Fruit fly (Drosophila melanogaster) whole organism, embryonic: ENCODE results near the gene Datp.

Experiments used
- Antp ChIP-seq: fragments of 200-800 bp; sonication (Bioruptor generic); optimal IDR thresholded peaks from 3 replicates; lab custom pipeline; 2016; ENCODE audit warnings: missing biosample characterization, missing genetic modification characterization
- Atf6 ChIP-seq: fragments of 200-800 bp; sonication (Bioruptor generic); IDR thresholded peaks from 2 replicates; pipeline ENCODE4 v1.3.6; 2022; ENCODE audit warnings: missing biosample characterization, missing genetic modification characterization
- Bteb2 ChIP-seq: fragments of 200-800 bp; sonication (Bioruptor generic); optimal IDR thresholded peaks from 2 replicates; lab custom pipeline; 2016; ENCODE audit warnings: missing biosample characterization, missing genetic modification characterization
- CG10267 ChIP-seq: fragments of 200-800 bp; sonication (Bioruptor generic); optimal IDR thresholded peaks from 2 replicates; lab custom pipeline; 2018; ENCODE audit warnings: missing biosample characterization, mild to moderate bottlenecking, missing genetic modification characterization, moderate library complexity
- CG11696 ChIP-seq: fragments of 200-800 bp; sonication (Bioruptor generic); IDR thresholded peaks from 2 replicates; pipeline ENCODE4 v1.3.6; 2022; ENCODE audit warnings: missing biosample characterization, missing genetic modification characterization
- CG12219 ChIP-seq: fragments of 200-800 bp; sonication (Bioruptor generic); optimal IDR thresholded peaks from 3 replicates; lab custom pipeline; 2018; ENCODE audit warnings: missing biosample characterization, mild to moderate bottlenecking, missing genetic modification characterization
- CG12659 ChIP-seq: fragments of 200-800 bp; sonication (Bioruptor generic); optimal IDR thresholded peaks from 3 replicates; lab custom pipeline; 2017; ENCODE audit warnings: mild to moderate bottlenecking, missing biosample characterization, missing genetic modification reagents, missing genetic modification characterization
- CG12769 ChIP-seq: fragments of 200-800 bp; sonication (Bioruptor generic); optimal IDR thresholded peaks from 2 replicates; lab custom pipeline; 2019; ENCODE audit warnings: missing biosample characterization, mild to moderate bottlenecking, missing genetic modification characterization, moderate library complexity
- CG15269 ChIP-seq: fragments of 200-800 bp; sonication (Bioruptor generic); optimal IDR thresholded peaks from 2 replicates; lab custom pipeline; 2018; ENCODE audit warnings: missing biosample characterization, mild to moderate bottlenecking, missing genetic modification characterization, moderate library complexity
- CG1529 ChIP-seq: fragments of 200-800 bp; sonication (Bioruptor generic); optimal IDR thresholded peaks from 3 replicates; lab custom pipeline; 2018; ENCODE audit warnings: missing biosample characterization, missing genetic modification characterization
- CG17361 ChIP-seq: fragments of 200-800 bp; sonication (Bioruptor generic); IDR thresholded peaks from 3 replicates; pipeline ENCODE4 v1.3.6; 2022; ENCODE audit warnings: missing biosample characterization, missing genetic modification characterization
- CG17568 ChIP-seq: fragments of 200-800 bp; sonication (Bioruptor generic); optimal IDR thresholded peaks from 2 replicates; lab custom pipeline; 2018; ENCODE audit warnings: missing biosample characterization, mild to moderate bottlenecking, missing genetic modification characterization, moderate library complexity
- CG17912 ChIP-seq: fragments of 200-800 bp; sonication (Bioruptor generic); optimal IDR thresholded peaks from 2 replicates; lab custom pipeline; 2018; ENCODE audit warnings: missing biosample characterization, mild to moderate bottlenecking, missing genetic modification characterization
- CG30403 ChIP-seq: fragments of 200-800 bp; sonication (Bioruptor generic); optimal IDR thresholded peaks from 3 replicates; lab custom pipeline; 2016; ENCODE audit warnings: missing biosample characterization, missing genetic modification characterization
- CG3065 ChIP-seq: fragments of 200-800 bp; sonication (Bioruptor generic); optimal IDR thresholded peaks from 2 replicates; lab custom pipeline; 2016; ENCODE audit warnings: missing biosample characterization, missing genetic modification characterization
- CG32532 ChIP-seq: fragments of 200-800 bp; sonication (Bioruptor generic); IDR thresholded peaks from 2 replicates; pipeline ENCODE4 v1.3.6; 2022; ENCODE audit warnings: missing biosample characterization, missing genetic modification characterization
- CG33557 ChIP-seq: fragments of 200-800 bp; sonication (Bioruptor generic); optimal IDR thresholded peaks from 2 replicates; lab custom pipeline; 2019; ENCODE audit warnings: missing biosample characterization, mild to moderate bottlenecking, missing genetic modification characterization, moderate library complexity
- CG4707 ChIP-seq: fragments of 200-800 bp; sonication (Bioruptor generic); optimal IDR thresholded peaks from 2 replicates; lab custom pipeline; 2018; ENCODE audit warnings: missing biosample characterization, mild to moderate bottlenecking, missing genetic modification characterization, moderate library complexity
- CG5953 ChIP-seq: fragments of 200-800 bp; sonication (Bioruptor generic); IDR thresholded peaks from 2 replicates; pipeline ENCODE4 v1.3.6; 2022; ENCODE audit warnings: missing biosample characterization, missing genetic modification characterization
- CG6765 ChIP-seq: fragments of 200-800 bp; sonication (Bioruptor generic); optimal IDR thresholded peaks from 3 replicates; lab custom pipeline; 2017; ENCODE audit warnings: missing biosample characterization, mild to moderate bottlenecking, missing genetic modification characterization
- CG7372 ChIP-seq: fragments of 200-800 bp; sonication (Bioruptor generic); IDR thresholded peaks from 2 replicates; pipeline ENCODE4 v1.3.6; 2022; ENCODE audit warnings: missing biosample characterization, missing genetic modification characterization
- CG8388 ChIP-seq: fragments of 200-800 bp; sonication (Bioruptor generic); optimal IDR thresholded peaks from 2 replicates; lab custom pipeline; 2019; ENCODE audit warnings: missing biosample characterization, mild to moderate bottlenecking, missing genetic modification characterization, moderate library complexity
- Chrac-16 ChIP-seq: fragments of 200-800 bp; sonication (Bioruptor generic); optimal IDR thresholded peaks from 3 replicates; lab custom pipeline; 2016; ENCODE audit warnings: missing biosample characterization, missing genetic modification characterization
- Dip2 ChIP-seq: fragments of 200-800 bp; sonication (Bioruptor generic); IDR thresholded peaks from 2 replicates; pipeline ENCODE4 v1.3.6; 2022; ENCODE audit warnings: missing biosample characterization, missing genetic modification characterization
- Dll ChIP-seq: fragments of 200-800 bp; sonication (Bioruptor generic); IDR thresholded peaks from 4 replicates; pipeline ENCODE4 v1.3.6; 2022; ENCODE audit warnings: missing biosample characterization, missing genetic modification characterization; ENCODE audit not compliant: partially characterized antibody
- Drgx ChIP-seq: fragments of 200-800 bp; sonication (Bioruptor generic); IDR thresholded peaks from 2 replicates; pipeline ENCODE4 v1.3.6; 2022; ENCODE audit warnings: missing biosample characterization, missing genetic modification characterization
- Ets97D ChIP-seq: fragments of 200-800 bp; sonication (Bioruptor generic); optimal IDR thresholded peaks from 3 replicates; lab custom pipeline; 2016; ENCODE audit warnings: missing biosample characterization, missing genetic modification characterization
- Fer1 ChIP-seq: fragments of 200-800 bp; sonication (Bioruptor generic); optimal IDR thresholded peaks from 2 replicates; lab custom pipeline; 2017; ENCODE audit warnings: missing biosample characterization, mild to moderate bottlenecking, missing genetic modification characterization
- Mrtf ChIP-seq: fragments of 200-800 bp; sonication (Bioruptor generic); IDR thresholded peaks from 3 replicates; pipeline ENCODE4 v1.3.6; 2022; ENCODE audit warnings: missing biosample characterization, missing genetic modification characterization
- Tbp ChIP-seq: fragments of >200 bp; optimal IDR thresholded peaks from 2 replicates; lab custom pipeline; 2018; ENCODE audit warnings: missing biosample characterization, missing genetic modification characterization
- aop ChIP-seq: fragments of 200-800 bp; sonication (Bioruptor generic); IDR thresholded peaks from 2 replicates; pipeline ENCODE4 v1.3.6; 2022; ENCODE audit warnings: missing biosample characterization, missing genetic modification characterization
- ap ChIP-seq: fragments of 200-800 bp; sonication (Bioruptor generic); IDR thresholded peaks from 2 replicates; pipeline ENCODE4 v1.3.6; 2022; ENCODE audit warnings: missing biosample characterization, missing genetic modification characterization
- az2 ChIP-seq: fragments of 200-800 bp; sonication (Bioruptor generic); optimal IDR thresholded peaks from 3 replicates; lab custom pipeline; 2016; ENCODE audit warnings: missing biosample characterization, missing genetic modification characterization
- dan ChIP-seq: fragments of 200-800 bp; sonication (Bioruptor generic); IDR thresholded peaks from 2 replicates; pipeline ENCODE4 v1.3.6; 2022; ENCODE audit warnings: missing biosample characterization, missing genetic modification characterization
- ems ChIP-seq: fragments of 200-800 bp; sonication (Bioruptor generic); optimal IDR thresholded peaks from 3 replicates; lab custom pipeline; 2016; ENCODE audit warnings: missing biosample characterization, missing genetic modification characterization
- gt ChIP-seq: fragments of 200-800 bp; sonication (Bioruptor generic); IDR thresholded peaks from 2 replicates; pipeline ENCODE4 v1.3.6; 2022; ENCODE audit warnings: missing biosample characterization, missing genetic modification characterization
- hb ChIP-seq: fragments of 200-800 bp; sonication (Bioruptor generic); IDR thresholded peaks from 3 replicates; pipeline ENCODE4 v1.3.6; 2022; ENCODE audit warnings: missing biosample characterization, missing genetic modification characterization; ENCODE audit not compliant: partially characterized antibody
- klu ChIP-seq: fragments of 200-800 bp; sonication (Bioruptor generic); IDR thresholded peaks from 2 replicates; pipeline ENCODE4 v1.3.6; 2022; ENCODE audit warnings: missing biosample characterization, missing genetic modification characterization
- lab ChIP-seq: fragments of 200-800 bp; sonication (Bioruptor generic); optimal IDR thresholded peaks from 3 replicates; lab custom pipeline; 2017; ENCODE audit warnings: missing biosample characterization, missing genetic modification characterization, mild to moderate bottlenecking, moderate library complexity, missing genetic modification reagents
- lov ChIP-seq, 2 experiments: fragments of 200-800 bp in 1 of 2; fragments of >200 bp in 1 of 2; sonication (Bioruptor generic) in 1 of 2; IDR thresholded peaks in 1 of 2; optimal IDR thresholded peaks in 1 of 2; 2 replicates in 1 of 2; 3 replicates in 1 of 2; pipeline versions ENCODE4 v1.3.6 to Lab custom; 2017 to 2022; ENCODE audit warnings: missing biosample characterization in 1 of 2, missing genetic modification characterization in 1 of 2
- nerfin-1 ChIP-seq: fragments of 200-800 bp; sonication (Bioruptor generic); optimal IDR thresholded peaks from 3 replicates; lab custom pipeline; 2019; ENCODE audit warnings: missing biosample characterization, mild to moderate bottlenecking, missing genetic modification characterization, moderate library complexity
- pros ChIP-seq: fragments of 200-800 bp; sonication (Bioruptor generic); optimal IDR thresholded peaks from 3 replicates; lab custom pipeline; 2019; ENCODE audit warnings: missing biosample characterization, mild to moderate bottlenecking, missing genetic modification characterization, moderate library complexity
- run ChIP-seq: fragments of 200-800 bp; sonication (Bioruptor generic); optimal IDR thresholded peaks from 3 replicates; lab custom pipeline; 2018; ENCODE audit warnings: missing biosample characterization, mild to moderate bottlenecking, missing genetic modification characterization
- sc ChIP-seq, 3 experiments: fragments of >200 bp in 2 of 3; fragments of 200-800 bp in 1 of 3; sonication (Bioruptor generic) in 1 of 3; optimal IDR thresholded peaks; 2 replicates in 2 of 3; 3 replicates in 1 of 3; lab custom pipeline; 2017; ENCODE audit warnings: mild to moderate bottlenecking in 1 of 3, missing biosample characterization in 1 of 3, missing genetic modification characterization in 1 of 3, missing genetic modification reagents in 1 of 3
- sima ChIP-seq: fragments of 200-800 bp; sonication (Bioruptor generic); optimal IDR thresholded peaks from 2 replicates; lab custom pipeline; 2016; ENCODE audit warnings: missing biosample characterization, missing genetic modification characterization
- slou ChIP-seq: fragments of 200-800 bp; sonication (Bioruptor generic); optimal IDR thresholded peaks from 3 replicates; lab custom pipeline; 2016; ENCODE audit warnings: missing biosample characterization, missing genetic modification characterization
- sug ChIP-seq: fragments of 200-800 bp; optimal IDR thresholded peaks from 2 replicates; lab custom pipeline; 2019; ENCODE audit warnings: missing biosample characterization, mild to moderate bottlenecking, missing genetic modification characterization, moderate library complexity
- tio ChIP-seq: fragments of 200-800 bp; sonication (Bioruptor generic); optimal IDR thresholded peaks from 2 replicates; lab custom pipeline; 2017; ENCODE audit warnings: missing biosample characterization, missing genetic modification characterization, inconsistent platforms
- toy ChIP-seq: fragments of 200-800 bp; sonication (Bioruptor generic); IDR thresholded peaks from 2 replicates; pipeline ENCODE4 v1.3.6; 2022; ENCODE audit warnings: missing biosample characterization, missing genetic modification characterization
- vvl ChIP-seq: fragments of 200-800 bp; sonication (Bioruptor generic); IDR thresholded peaks from 2 replicates; pipeline ENCODE4 v1.3.6; 2022; ENCODE audit warnings: missing biosample characterization, missing genetic modification characterization
- zen ChIP-seq: fragments of 200-800 bp; sonication (Bioruptor generic); optimal IDR thresholded peaks from 3 replicates; lab custom pipeline; 2018; ENCODE audit warnings: missing biosample characterization, mild to moderate bottlenecking, missing genetic modification characterization, moderate library complexity

Datp gene

DNA sequence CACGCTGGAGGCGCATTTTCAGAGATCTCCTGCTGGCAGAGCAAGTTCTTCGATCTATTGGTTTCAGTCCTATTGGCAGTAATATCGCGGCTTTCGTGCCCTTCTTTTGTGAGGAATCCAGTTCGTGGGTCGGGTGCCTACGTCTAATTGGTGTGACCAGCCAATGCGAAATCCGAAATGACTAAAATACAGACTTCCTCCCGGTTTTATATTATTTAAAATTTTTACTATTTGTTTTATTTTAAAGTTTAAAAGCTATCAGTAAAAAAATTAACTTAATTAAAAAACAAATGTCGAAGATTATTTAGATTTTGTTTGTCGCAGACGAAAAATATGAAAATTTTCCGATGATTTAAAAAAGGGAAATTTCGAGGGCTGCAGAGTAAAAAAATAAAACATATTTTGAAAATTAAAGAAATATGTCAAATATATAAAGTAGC, 25.0 kb upstream of the Datp start, which contains the start of gene CG5850 (continued):
- TF ChIP-seq CG8388 (GFP tag; lab: Kevin White, UChicago) (peak; percentile 4), Tbp (GFP tag; lab: Kevin White, UChicago) (no peak), tio (GFP tag; lab: Kevin White, UChicago) (no peak), gt (GFP tag; lab: Robert Waterston, UW) (no peak), CG10267 (tag; lab: Kevin White, UChicago) (peak; percentile 70), pros (GFP tag; lab: Kevin White, UChicago) (no peak), CG4707 (GFP tag; lab: Kevin White, UChicago) (no peak), CG3065 (GFP tag; lab: Kevin White, UChicago) (no peak), nerfin-1 (tag; lab: Kevin White, UChicago) (peak; percentile 11), az2 (GFP tag; lab: Kevin White, UChicago) (no peak), CG33557 (peak; percentile 34), Antp (no peak), sug (tag; lab: Kevin White, UChicago) (peak; percentile 42), CG17568 (GFP tag; lab: Kevin White, UChicago) (no peak), slou (GFP tag; lab: Kevin White, UChicago) (no peak), CG15269 (tag; lab: Kevin White, UChicago) (no peak), Ets97D (GFP tag; lab: Kevin White, UChicago) (no peak), sc (optimal IDR thresholded peaks at IDR 0.05; lab: Kevin White, UChicago) (no peak), sc (GFP tag; optimal IDR thresholded peaks at IDR 0.05; lab: Kevin White, UChicago) (no peak), Dll (GFP tag; lab: Robert Waterston, UW) (no peak; the same call in 2 of the 4 replicates), CG12659 (GFP tag; lab: Kevin White, UChicago) (peak; percentile 51), lov (optimal IDR thresholded peaks at IDR 0.05; lab: Kevin White, UChicago) (no peak), lov (GFP tag; IDR thresholded peaks at IDR 0.05; lab: Robert Waterston, UW) (no peak), toy (GFP tag; lab: Robert Waterston, UW) (no peak), Drgx (GFP tag; lab: Robert Waterston, UW) (no peak), Mrtf (no peak), CG30403 (GFP tag; lab: Kevin White, UChicago) (peak; percentile 14), CG17912 (GFP tag; lab: Kevin White, UChicago) (no peak), run (tag; lab: Kevin White, UChicago) (no peak), CG6765 (no peak), Bteb2 (GFP tag; lab: Kevin White, UChicago) (no peak), aop (GFP tag; lab: Robert Waterston, UW) (no peak), dan (GFP tag; lab: Robert Waterston, UW) (no peak), CG32532 (GFP tag; lab: Robert Waterston, UW) (no peak), hb (GFP tag; lab: Robert Waterston, UW) (no peak), CG5953 (GFP tag; lab: Robert Waterston, UW) (no peak), sima (GFP tag; lab: Kevin White, UChicago) (no peak), lab (GFP tag; lab: Kevin White, UChicago) (peak; percentile 17), ems (no peak), CG11696 (no peak), klu (GFP tag; lab: Robert Waterston, UW) (no peak), CG17361 (GFP tag; lab: Robert Waterston, UW) (peak; percentile 52; the same call in 2 of the 3 replicates), ap (GFP tag; lab: Robert Waterston, UW) (no peak), Fer1 (peak; percentile 34), Atf6 (GFP tag; lab: Robert Waterston, UW) (no peak), CG7372 (GFP tag; lab: Robert Waterston, UW) (no peak), Chrac-16 (GFP tag; lab: Kevin White, UChicago) (no peak), zen (tag; lab: Kevin White, UChicago) (peak; percentile 17), CG1529 (GFP tag; lab: Kevin White, UChicago) (no peak), vvl (no peak), CG12219 (GFP tag; lab: Kevin White, UChicago) (no peak), Dip2 (GFP tag; lab: Robert Waterston, UW) (no peak), CG12769 (tag; lab: Kevin White, UChicago) (no peak)
